Worm (Caenorhabditis elegans) whole organism, L4/young adult: ENCODE results near the gene pde-12.

Experiments used
- W03F9.2 ChIP-seq: fragments of 150-350 bp; optimal IDR thresholded peaks from 2 replicates; lab custom pipeline; 2014; ENCODE audit warnings: missing biosample characterization, missing genetic modification characterization
- dao-5 ChIP-seq: sonication (generic microtip); optimal IDR thresholded peaks from 2 replicates; lab custom pipeline; 2016; ENCODE audit warnings: missing genotype, missing genetic modification characterization, moderate library complexity, missing compliant biosample characterization
- him-1 ChIP-seq: sonication (generic microtip); optimal IDR thresholded peaks from 2 replicates; lab custom pipeline; 2016; ENCODE audit warnings: missing genotype, missing genetic modification reagents, missing genetic modification characterization, missing compliant biosample characterization

ce11 chrIII:10810483-10810836 is 34.4 kb downstream of the pde-12 start:
- TF ChIP-seq dao-5, result no peak
- no peak for TF ChIP-seq W03F9.2 (tag; lab: Kevin White, UChicago)
- TF ChIP-seq him-1 (tag; lab: Kevin White, UChicago), result no peak
